Worm (Caenorhabditis elegans) whole organism, dauer: ENCODE data around the gene ckr-2.

Source experiments
- unc-62 ChIP-seq: sonication (generic microtip); optimal IDR thresholded peaks from 2 replicates; lab custom pipeline; 2017; ENCODE audit warnings: missing biosample characterization, missing genetic modification reagents, missing genetic modification characterization

Gene ckr-2

ce11 chrIII:2008894-2009293 lies 12.5 kb downstream of the ckr-2 start:
- no peak for TF ChIP-seq unc-62 (GFP tag; lab: Kevin White, UChicago)

ce11 chrIII:2008334-2008733 lies 13.1 kb downstream of the ckr-2 start:
- TF ChIP-seq unc-62 (GFP tag; lab: Kevin White, UChicago), result no peak

- no peak for TF ChIP-seq unc-62 (GFP tag; lab: Kevin White, UChicago)
Observed at ce11 chrIII:2006937-2007336, 14.5 kb downstream of the ckr-2 start.

- TF ChIP-seq unc-62 (GFP tag; lab: Kevin White, UChicago), result no peak
Observed at ce11 chrIII:2005729-2006128, 15.7 kb downstream of the ckr-2 start, which contains the start of gene Y39A3B.1. Gene Y39A3B.1 (plus strand): TSS chrIII:2006029.

ce11 chrIII:2001210-2001609 lies 20.2 kb downstream of the ckr-2 start:
- TF ChIP-seq unc-62 (GFP tag; lab: Kevin White, UChicago), result no peak

ce11 chrIII:1997569-1997968 lies 23.8 kb downstream of the ckr-2 start, which contains the start of gene lgc-42:
Gene lgc-42 (plus strand): TSS chrIII:1997869.
- no peak for TF ChIP-seq unc-62 (GFP tag; lab: Kevin White, UChicago)

- no peak for TF ChIP-seq unc-62 (GFP tag; lab: Kevin White, UChicago)
Observed at ce11 chrIII:1989940-1990339, 31.5 kb downstream of the ckr-2 start.

ce11 chrIII:1987693-1988092 lies 33.7 kb downstream of the ckr-2 start, which contains the start of gene Y39A3B.8:
Gene Y39A3B.8 (plus strand): TSS chrIII:1987993.
- TF ChIP-seq unc-62 (GFP tag; lab: Kevin White, UChicago), result no peak

ce11 chrIII:1984860-1985259 lies 36.5 kb downstream of the ckr-2 start, which contains the start of gene Y39A3B.7:
Gene Y39A3B.7 (minus strand): TSS chrIII:1984960.
- TF ChIP-seq unc-62 (GFP tag; lab: Kevin White, UChicago), result no peak

ce11 chrIII:1982597-1983244 lies 38.7 kb downstream of the ckr-2 start, which contains the start of gene srd-66:
Gene srd-66 (minus strand): TSS chrIII:1982647.
- TF ChIP-seq unc-62 (GFP tag; lab: Kevin White, UChicago), result no peak

- TF ChIP-seq unc-62 (GFP tag; lab: Kevin White, UChicago), result no peak
Observed at ce11 chrIII:1981467-1981866, 39.9 kb downstream of the ckr-2 start.

ce11 chrIII:1977424-1977823 lies 44.0 kb downstream of the ckr-2 start:
- TF ChIP-seq unc-62 (GFP tag; lab: Kevin White, UChicago), result no peak

ce11 chrIII:1976642-1977041 lies 44.8 kb downstream of the ckr-2 start, which contains the start of gene R155.3:
Gene R155.3 (minus strand): TSS chrIII:1976742.
- TF ChIP-seq unc-62 (GFP tag; lab: Kevin White, UChicago), result no peak

ce11 chrIII:1975992-1976391 lies 45.4 kb downstream of the ckr-2 start:
- TF ChIP-seq unc-62 (GFP tag; lab: Kevin White, UChicago), result no peak

ce11 chrIII:1970433-1970832 lies 51.0 kb downstream of the ckr-2 start, which contains the start of gene R155.5:
Gene R155.5 (minus strand): TSS chrIII:1970533.
- no peak for TF ChIP-seq unc-62 (GFP tag; lab: Kevin White, UChicago)

ce11 chrIII:1969802-1970201 lies 51.6 kb downstream of the ckr-2 start, which contains the start of gene moa-1:
Gene moa-1 (minus strand): TSS chrIII:1969902.
- no peak for TF ChIP-seq unc-62 (GFP tag; lab: Kevin White, UChicago)

- TF ChIP-seq unc-62 (GFP tag; lab: Kevin White, UChicago), result no peak
Observed at ce11 chrIII:1963128-1963527, 58.3 kb downstream of the ckr-2 start.
